ENCODE assay signal across 5 worm cellular contexts in genomic region chrV:9408869-9409268, ce11.
A peak's percentile ranks its signal among the peaks of the same experiment; 100 is the strongest.
TF ChIP-seq lines count a peak whose summit lies in the region.

No protein-coding gene starts in this region.

TF ChIP-seq in whole organism, L1 larva, 84 proteins besides CTCF, POLR2A, EP300 and RAD21:
- no peak for TF ChIP-seq nhr-20 (tag; optimal IDR thresholded peaks at IDR 0.05; lab: Kevin White, UChicago)
- no peak for TF ChIP-seq mdl-1 (tag; optimal IDR thresholded peaks at IDR 0.05; lab: Kevin White, UChicago)
- no peak for TF ChIP-seq C34B4.2 (tag; optimal IDR thresholded peaks at IDR 0.05; lab: Kevin White, UChicago)
- TF ChIP-seq xbp-1 (tag; optimal IDR thresholded peaks at IDR 0.05; lab: Kevin White, UChicago), result no peak
- no peak for TF ChIP-seq jun-1 (tag; optimal IDR thresholded peaks at IDR 0.05; lab: Kevin White, UChicago)
- TF ChIP-seq fkh-10 (GFP tag; optimal IDR thresholded peaks at IDR 0.05; lab: Kevin White, UChicago), result peak; percentile 81
- TF ChIP-seq ztf-11 (tag; optimal IDR thresholded peaks at IDR 0.05; lab: Kevin White, UChicago), result no peak
- TF ChIP-seq Y116A8C.19 (tag; optimal IDR thresholded peaks at IDR 0.05; lab: Kevin White, UChicago; ENCODE audit: borderline replicate concordance), result no peak
- TF ChIP-seq swsn-7 (tag; optimal IDR thresholded peaks at IDR 0.05; lab: Kevin White, UChicago), result no peak
- no peak for TF ChIP-seq lir-3 (tag; optimal IDR thresholded peaks at IDR 0.05; lab: Kevin White, UChicago; ENCODE audit: poor library complexity)
- TF ChIP-seq pag-3 (tag; optimal IDR thresholded peaks at IDR 0.05; lab: Kevin White, UChicago; ENCODE audit: borderline replicate concordance, insufficient read depth), result no peak
- no peak for TF ChIP-seq C04F5.9 (tag; optimal IDR thresholded peaks at IDR 0.05; lab: Kevin White, UChicago)
- TF ChIP-seq nhr-71 (tag; optimal IDR thresholded peaks at IDR 0.05; lab: Kevin White, UChicago), result peak; percentile 12
- peak; percentile 63 for TF ChIP-seq lin-14 (GFP tag; optimal IDR thresholded peaks at IDR 0.05; lab: Kevin White, UChicago)
- no peak for TF ChIP-seq grh-1 (GFP tag; IDR thresholded peaks at IDR 0.05; lab: Robert Waterston, UW)
- TF ChIP-seq fkh-8 (tag; optimal IDR thresholded peaks at IDR 0.05; lab: Kevin White, UChicago), result no peak
- TF ChIP-seq tbx-2 (tag; optimal IDR thresholded peaks at IDR 0.05; lab: Kevin White, UChicago), result peak; percentile 45

TF ChIP-seq in whole organism, L3 larva, 47 proteins besides CTCF, POLR2A, EP300 and RAD21:
- peak; percentile 42 for TF ChIP-seq fkh-10 (GFP tag; optimal IDR thresholded peaks at IDR 0.05; lab: Kevin White, UChicago)
- no peak for TF ChIP-seq fos-1 (tag; optimal IDR thresholded peaks at IDR 0.05; lab: Kevin White, UChicago)
- no peak for TF ChIP-seq nhr-28 (tag; optimal IDR thresholded peaks at IDR 0.05; lab: Kevin White, UChicago)

TF ChIP-seq in whole organism, L4 larva, 104 proteins besides CTCF, POLR2A, EP300 and RAD21:
- TF ChIP-seq ces-1 (GFP tag; optimal IDR thresholded peaks at IDR 0.05; lab: Kevin White, UChicago) (peak; percentile 69), ctbp-1 (GFP tag; IDR thresholded peaks at IDR 0.05; lab: Robert Waterston, UW) (0 out of 2 replicates have a peak, but pooled peaks have one; percentile 53), fkh-10 (GFP tag; optimal IDR thresholded peaks at IDR 0.05; lab: Kevin White, UChicago) (peak; percentile 58), snpc-4 (tag; optimal IDR thresholded peaks at IDR 0.05; lab: Kevin White, UChicago) (no peak)

TF ChIP-seq in whole organism, late embryonic, 69 proteins besides CTCF, POLR2A, EP300 and RAD21:
- TF ChIP-seq unc-42 (tag; optimal IDR thresholded peaks at IDR 0.05; lab: Kevin White, UChicago), result peak; percentile 50
- no peak for TF ChIP-seq ceh-24 (tag; optimal IDR thresholded peaks at IDR 0.05; lab: Kevin White, UChicago)
- no peak for TF ChIP-seq ceh-34 (tag; optimal IDR thresholded peaks at IDR 0.05; lab: Kevin White, UChicago)
- TF ChIP-seq pax-1 (tag; optimal IDR thresholded peaks at IDR 0.05; lab: Kevin White, UChicago), result no peak

TF ChIP-seq in whole organism, mixed stage, embryonic, 35 proteins besides CTCF, POLR2A, EP300 and RAD21:
- no peak for TF ChIP-seq tbx-8 (GFP tag; optimal IDR thresholded peaks at IDR 0.05; lab: Kevin White, UChicago)
- TF ChIP-seq ces-1 (GFP tag; optimal IDR thresholded peaks at IDR 0.05; lab: Kevin White, UChicago), result peak; percentile 21
- TF ChIP-seq mls-2 (tag; optimal IDR thresholded peaks at IDR 0.05; lab: Kevin White, UChicago), result no peak
- TF ChIP-seq ham-2 (GFP tag; optimal IDR thresholded peaks at IDR 0.05; lab: Kevin White, UChicago), result no peak
- no peak for TF ChIP-seq ceh-39 (tag; optimal IDR thresholded peaks at IDR 0.05; lab: Kevin White, UChicago)
- no peak for TF ChIP-seq ceh-43 (GFP tag; optimal IDR thresholded peaks at IDR 0.05; lab: Kevin White, UChicago)

Comparison
In these comparisons a context has a peak if more than half of its experiments do, and no peak if none do; other contexts are left out.
1. Of the 29 proteins assayed by ChIP-seq in both whole organism, L4 larva and whole organism, L1 larva: peak only in whole organism, L4 larva: ces-1; only in whole organism, L1 larva: none; in both: fkh-10; in neither: 27.